Worm (Caenorhabditis elegans) whole organism, L4 larva: ENCODE data around the gene R11.3.

Source experiments
- D1046.2 ChIP-seq: fragments of 200-800 bp; sonication (Bioruptor generic); IDR thresholded peaks from 2 replicates; pipeline ENCODE4 v1.3.6; 2022; ENCODE audit warnings: missing genetic modification characterization, missing compliant biosample characterization
- F37D6.2 ChIP-seq: sonication (generic microtip); optimal IDR thresholded peaks from 2 replicates; lab custom pipeline; 2016; ENCODE audit warnings: mild to moderate bottlenecking, missing genetic modification characterization, missing compliant biosample characterization
- F49E8.2 ChIP-seq: sonication (generic microtip); optimal IDR thresholded peaks from 2 replicates; lab custom pipeline; 2016; ENCODE audit warnings: missing compliant biosample characterization, mild to moderate bottlenecking, missing genetic modification characterization, borderline replicate concordance
- T20F7.1 ChIP-seq: fragments of 200-800 bp; sonication (Bioruptor generic); optimal IDR thresholded peaks from 2 replicates; lab custom pipeline; 2018; ENCODE audit warnings: mild to moderate bottlenecking, missing genetic modification characterization, missing compliant biosample characterization
- Y5F2A.4 ChIP-seq: fragments of 200-800 bp; sonication (Bioruptor generic); optimal IDR thresholded peaks from 2 replicates; lab custom pipeline; 2018; ENCODE audit warnings: mild to moderate bottlenecking, missing genetic modification characterization, missing compliant biosample characterization
- Y75B8A.6 ChIP-seq: fragments of 200-800 bp; sonication (Bioruptor generic); IDR thresholded peaks from 2 replicates; pipeline ENCODE4 v1.3.6; 2022; ENCODE audit warnings: missing genetic modification reagents, missing genetic modification characterization, missing compliant biosample characterization
- ZK337.2 ChIP-seq: fragments of 200-800 bp; sonication (Bioruptor generic); IDR thresholded peaks from 2 replicates; pipeline ENCODE4 v1.3.6; 2022; ENCODE audit warnings: missing genetic modification reagents, missing genetic modification characterization, missing compliant biosample characterization
- ZK546.5 ChIP-seq, 2 experiments: sonication (generic microtip); optimal IDR thresholded peaks; 2 replicates each; lab custom pipeline; 2017; ENCODE audit warnings: missing biosample characterization in 2 of 2, missing genetic modification characterization in 2 of 2
- aly-2 ChIP-seq: sonication (generic microtip); optimal IDR thresholded peaks from 2 replicates; lab custom pipeline; 2018; ENCODE audit warnings: missing biosample characterization, missing genetic modification characterization
- arid-1 ChIP-seq: fragments of 200-800 bp; sonication (Bioruptor generic); conservative IDR thresholded peaks from 2 replicates; pipeline ENCODE4 v1.3.6; 2022; ENCODE audit warnings: missing genetic modification reagents, missing genetic modification characterization, missing compliant biosample characterization
- attf-4 ChIP-seq: sonication (generic microtip); optimal IDR thresholded peaks from 3 replicates; lab custom pipeline; 2017; ENCODE audit warnings: missing biosample characterization, missing genetic modification characterization
- ceh-20 ChIP-seq: fragments of 200-800 bp; sonication (Bioruptor generic); IDR thresholded peaks from 2 replicates; pipeline ENCODE4 v1.3.6; 2022; ENCODE audit warnings: missing genetic modification reagents, missing genetic modification characterization, missing compliant biosample characterization
- ceh-28 ChIP-seq: fragments of 150-350 bp; optimal IDR thresholded peaks from 2 replicates; lab custom pipeline; 2014; ENCODE audit warnings: missing biosample characterization, missing genetic modification reagents, missing genetic modification characterization
- ceh-32 ChIP-seq: sonication (generic microtip); optimal IDR thresholded peaks from 2 replicates; lab custom pipeline; 2016; ENCODE audit warnings: mild to moderate bottlenecking, missing genetic modification characterization, missing compliant biosample characterization; ENCODE audit not compliant: poor library complexity
- ceh-82 ChIP-seq: sonication (generic microtip); optimal IDR thresholded peaks from 2 replicates; lab custom pipeline; 2017; ENCODE audit warnings: missing biosample characterization, missing genetic modification characterization
- ces-1 ChIP-seq: fragments of 150-350 bp; sonication (generic microtip); optimal IDR thresholded peaks from 4 replicates; lab custom pipeline; 2014; ENCODE audit warnings: missing biosample characterization, missing genetic modification reagents, missing genetic modification characterization
- cey-2 ChIP-seq: sonication (generic microtip); optimal IDR thresholded peaks from 3 replicates; lab custom pipeline; 2017; ENCODE audit warnings: missing genetic modification characterization, mild to moderate bottlenecking, missing compliant biosample characterization, antibody characterized with exemption, borderline replicate concordance; ENCODE audit not compliant: insufficient read depth
- ctbp-1 ChIP-seq: fragments of 200-800 bp; sonication (Bioruptor generic); IDR thresholded peaks from 2 replicates; pipeline ENCODE4 v1.3.6; 2022; ENCODE audit warnings: missing genetic modification reagents, missing genetic modification characterization, missing compliant biosample characterization
- daf-12 ChIP-seq: fragments of 150-350 bp; optimal IDR thresholded peaks from 2 replicates; lab custom pipeline; 2014; ENCODE audit warnings: missing biosample characterization, missing genetic modification reagents, missing genetic modification characterization
- daf-16 ChIP-seq, 3 experiments: sonication (generic microtip); optimal IDR thresholded peaks; 2 replicates each; lab custom pipeline; 2016 to 2017; ENCODE audit warnings: missing genetic modification characterization in 3 of 3, missing genetic modification reagents in 3 of 3, mild to moderate bottlenecking in 2 of 3, missing compliant biosample characterization in 2 of 3, missing biosample characterization in 1 of 3, moderate library complexity in 1 of 3
- daf-8 ChIP-seq: fragments of 200-800 bp; sonication (Bioruptor generic); IDR thresholded peaks from 2 replicates; pipeline ENCODE4 v1.3.6; 2022; ENCODE audit warnings: missing genetic modification characterization, missing compliant biosample characterization
- dmd-8 ChIP-seq: fragments of 200-800 bp; sonication (Bioruptor generic); IDR thresholded peaks from 2 replicates; pipeline ENCODE4 v1.3.6; 2022; ENCODE audit warnings: missing genetic modification characterization, missing compliant biosample characterization
- dmd-9 ChIP-seq: fragments of 200-800 bp; sonication (Bioruptor generic); IDR thresholded peaks from 2 replicates; pipeline ENCODE4 v1.3.6; 2022; ENCODE audit warnings: missing genetic modification reagents, missing genetic modification characterization, missing compliant biosample characterization
- egl-27 ChIP-seq: sonication (generic microtip); optimal IDR thresholded peaks from 3 replicates; lab custom pipeline; 2017; ENCODE audit warnings: missing biosample characterization, missing genetic modification reagents, missing genetic modification characterization
- hmg-1.1 ChIP-seq: fragments of 200-800 bp; sonication (Bioruptor generic); IDR thresholded peaks from 2 replicates; pipeline ENCODE4 v1.3.6; 2022; ENCODE audit warnings: missing genetic modification reagents, missing genetic modification characterization, missing compliant biosample characterization
- jun-1 ChIP-seq: fragments of 150-350 bp; optimal IDR thresholded peaks from 2 replicates; lab custom pipeline; 2014; ENCODE audit warnings: missing biosample characterization, missing genetic modification reagents, missing genetic modification characterization
- lin-39 ChIP-seq: fragments of 150-350 bp; optimal IDR thresholded peaks from 2 replicates; lab custom pipeline; 2014; ENCODE audit warnings: missing biosample characterization, missing genetic modification reagents, missing genetic modification characterization
- lsy-2 ChIP-seq, 2 experiments: fragments of 150-350 bp in 1 of 2; sonication (generic microtip) in 1 of 2; optimal IDR thresholded peaks; 2 replicates each; lab custom pipeline; 2014 to 2017; ENCODE audit warnings: missing biosample characterization in 2 of 2, missing genetic modification characterization in 2 of 2
- mdl-1 ChIP-seq, 2 experiments: fragments of 150-350 bp in 1 of 2; sonication (generic microtip) in 1 of 2; optimal IDR thresholded peaks; 2 replicates each; lab custom pipeline; 2014 to 2017; ENCODE audit warnings: missing biosample characterization in 2 of 2, missing genetic modification characterization in 2 of 2
- mep-1 ChIP-seq: fragments of 150-350 bp; sonication (generic microtip); optimal IDR thresholded peaks from 3 replicates; lab custom pipeline; 2014; ENCODE audit warnings: missing biosample characterization, missing genetic modification characterization
- mes-2 ChIP-seq: sonication (generic microtip); optimal IDR thresholded peaks from 2 replicates; lab custom pipeline; 2016; ENCODE audit warnings: missing genotype, mild to moderate bottlenecking, missing genetic modification characterization, missing compliant biosample characterization; ENCODE audit not compliant: poor library complexity, severe bottlenecking
- mxl-2 ChIP-seq: fragments of 200-800 bp; sonication (Bioruptor generic); conservative IDR thresholded peaks from 2 replicates; pipeline ENCODE4 v1.3.6; 2022; ENCODE audit warnings: missing genetic modification reagents, missing genetic modification characterization, missing compliant biosample characterization
- nhr-25 ChIP-seq: sonication (generic microtip); optimal IDR thresholded peaks from 2 replicates; lab custom pipeline; 2017; ENCODE audit warnings: missing genetic modification characterization, mild to moderate bottlenecking, missing compliant biosample characterization, antibody characterized with exemption, moderate library complexity, borderline replicate concordance; ENCODE audit not compliant: insufficient read depth
- nhr-48 ChIP-seq: sonication (generic microtip); optimal IDR thresholded peaks from 2 replicates; lab custom pipeline; 2016; ENCODE audit warnings: mild to moderate bottlenecking, missing genetic modification characterization, missing compliant biosample characterization
- nhr-77 ChIP-seq: fragments of 150-350 bp; optimal IDR thresholded peaks from 2 replicates; lab custom pipeline; 2014; ENCODE audit warnings: missing biosample characterization, missing genetic modification characterization
- php-3 ChIP-seq: fragments of 200-800 bp; sonication (Bioruptor generic); IDR thresholded peaks from 2 replicates; pipeline ENCODE4 v1.3.6; 2022; ENCODE audit warnings: missing genetic modification reagents, missing genetic modification characterization, missing compliant biosample characterization
- pqm-1 ChIP-seq: sonication (generic microtip); optimal IDR thresholded peaks from 2 replicates; lab custom pipeline; 2017; ENCODE audit warnings: missing biosample characterization, missing genetic modification characterization
- rbr-2 ChIP-seq: sonication (generic microtip); optimal IDR thresholded peaks from 2 replicates; lab custom pipeline; 2016; ENCODE audit warnings: missing genotype, missing genetic modification characterization, missing compliant biosample characterization
- sdz-12 ChIP-seq: fragments of 200-800 bp; sonication (Bioruptor generic); optimal IDR thresholded peaks from 2 replicates; lab custom pipeline; 2018; ENCODE audit warnings: mild to moderate bottlenecking, missing genetic modification characterization, missing compliant biosample characterization
- set-16 ChIP-seq: fragments of 200-800 bp; sonication (Bioruptor generic); IDR thresholded peaks from 2 replicates; pipeline ENCODE4 v1.3.6; 2022; ENCODE audit warnings: missing genetic modification reagents, missing genetic modification characterization, missing compliant biosample characterization
- snpc-4 ChIP-seq: fragments of 150-350 bp; optimal IDR thresholded peaks from 2 replicates; lab custom pipeline; 2014; ENCODE audit warnings: missing biosample characterization, missing genetic modification characterization
- spr-1 ChIP-seq: sonication (generic microtip); optimal IDR thresholded peaks from 2 replicates; lab custom pipeline; 2016; ENCODE audit warnings: mild to moderate bottlenecking, missing genetic modification characterization, missing compliant biosample characterization
- spr-3 ChIP-seq: fragments of 200-800 bp; sonication (Bioruptor generic); optimal IDR thresholded peaks from 2 replicates; lab custom pipeline; 2018; ENCODE audit warnings: mild to moderate bottlenecking, missing genetic modification characterization, missing compliant biosample characterization
- tag-97 ChIP-seq: fragments of 200-800 bp; sonication (Bioruptor generic); IDR thresholded peaks from 2 replicates; pipeline ENCODE4 v1.3.6; 2022; ENCODE audit warnings: missing genetic modification characterization, missing compliant biosample characterization
- unc-130 ChIP-seq: sonication (generic microtip); optimal IDR thresholded peaks from 2 replicates; lab custom pipeline; 2016; ENCODE audit warnings: missing genetic modification reagents, missing genetic modification characterization, missing compliant biosample characterization
- vab-7 ChIP-seq: fragments of 200-800 bp; sonication (Bioruptor generic); IDR thresholded peaks from 2 replicates; pipeline ENCODE4 v1.3.6; 2022; ENCODE audit warnings: missing genetic modification reagents, missing genetic modification characterization, missing compliant biosample characterization
- zfp-2 ChIP-seq: sonication (generic microtip); optimal IDR thresholded peaks from 2 replicates; lab custom pipeline; 2016; ENCODE audit warnings: mild to moderate bottlenecking, missing genetic modification characterization, missing compliant biosample characterization
- zfp-3 ChIP-seq: fragments of 200-800 bp; sonication (Bioruptor generic); conservative IDR thresholded peaks from 2 replicates; pipeline ENCODE4 v1.3.6; 2022; ENCODE audit warnings: missing genetic modification reagents, missing genetic modification characterization, missing compliant biosample characterization
- zip-2 ChIP-seq: fragments of 150-350 bp; optimal IDR thresholded peaks from 2 replicates; lab custom pipeline; 2014; ENCODE audit warnings: missing biosample characterization, missing genetic modification characterization
- ztf-11 ChIP-seq: fragments of 150-350 bp; optimal IDR thresholded peaks from 2 replicates; lab custom pipeline; 2014; ENCODE audit warnings: missing biosample characterization, missing genetic modification characterization

Gene R11.3

ce11 chrX:16209660-16210059 is 10.6 kb upstream of the R11.3 start (continued):
- 0 out of 2 replicates have a peak, but pooled peaks have one; percentile 66 for TF ChIP-seq daf-8 (GFP tag; lab: Robert Waterston, UW)
- peak; percentile 85; the same call in 1 of the 2 replicates for TF ChIP-seq Y75B8A.6 (GFP tag; lab: Robert Waterston, UW)
- no peak for TF ChIP-seq ztf-11 (tag; lab: Kevin White, UChicago)
- peak; percentile 17 for TF ChIP-seq attf-4 (tag; lab: Kevin White, UChicago)
- TF ChIP-seq zip-2 (tag; lab: Kevin White, UChicago): peak; percentile 89
- peak; percentile 52 for TF ChIP-seq zfp-2
- TF ChIP-seq jun-1 (tag; lab: Kevin White, UChicago): peak; percentile 67
- TF ChIP-seq snpc-4 (tag; lab: Kevin White, UChicago): peak; percentile 31
- peak in 1 of 2 experiments; percentile 28 for TF ChIP-seq mdl-1 (tag; optimal IDR thresholded peaks at IDR 0.05; lab: Kevin White, UChicago)
- TF ChIP-seq mes-2 (tag; lab: Kevin White, UChicago): peak; percentile 94
- peak; percentile 85 for TF ChIP-seq zfp-3
- TF ChIP-seq F37D6.2: peak; percentile 93
- peak; percentile 82 for TF ChIP-seq nhr-77
- TF ChIP-seq spr-3 (GFP tag; lab: Kevin White, UChicago): peak; percentile 78
- TF ChIP-seq hmg-1.1 (GFP tag; lab: Robert Waterston, UW): peak; percentile 99
- peak; percentile 85 for TF ChIP-seq arid-1 (GFP tag; lab: Robert Waterston, UW)
- TF ChIP-seq ZK337.2: peak; percentile 90
- peak; percentile 48 for TF ChIP-seq unc-130
- peak; percentile 80 for TF ChIP-seq T20F7.1 (GFP tag; lab: Kevin White, UChicago)
- TF ChIP-seq nhr-48 (tag; lab: Kevin White, UChicago): peak; percentile 76
- no peak for TF ChIP-seq ceh-82 (tag; lab: Kevin White, UChicago)
- peak; percentile 87 for TF ChIP-seq Y5F2A.4 (GFP tag; lab: Kevin White, UChicago)
- peak; percentile 64 for TF ChIP-seq set-16
- TF ChIP-seq ctbp-1 (GFP tag; lab: Robert Waterston, UW): peak; percentile 96
- TF ChIP-seq tag-97: no peak
- peak; percentile 86 for TF ChIP-seq dmd-9 (GFP tag; lab: Robert Waterston, UW)
- TF ChIP-seq php-3 (GFP tag; lab: Robert Waterston, UW): peak; percentile 79
- TF ChIP-seq rbr-2 (tag; lab: Kevin White, UChicago): peak; percentile 92
- peak; percentile 93 for TF ChIP-seq ceh-20
- TF ChIP-seq aly-2: no peak
- no peak for TF ChIP-seq egl-27
- peak; percentile 89 for TF ChIP-seq D1046.2 (GFP tag; lab: Robert Waterston, UW)
- TF ChIP-seq ceh-32 (tag; lab: Kevin White, UChicago): peak; percentile 66
- TF ChIP-seq cey-2 (tag; lab: Kevin White, UChicago): peak; percentile 47
- peak; percentile 45 for TF ChIP-seq sdz-12
- TF ChIP-seq spr-1 (tag; lab: Kevin White, UChicago): peak; percentile 89
- peak; percentile 97 for TF ChIP-seq vab-7 (GFP tag; lab: Robert Waterston, UW)
- TF ChIP-seq ZK546.5 (tag; optimal IDR thresholded peaks at IDR 0.05; lab: Kevin White, UChicago): no peak
- TF ChIP-seq lsy-2 (tag; optimal IDR thresholded peaks at IDR 0.05; lab: Kevin White, UChicago): peak; percentile 71 to 80
- peak; percentile 91 to 92 for TF ChIP-seq daf-16 (GFP tag; optimal IDR thresholded peaks at IDR 0.05; lab: Kevin White, UChicago)
- TF ChIP-seq daf-16 (tag; optimal IDR thresholded peaks at IDR 0.05; lab: Kevin White, UChicago): peak; percentile 77
- peak; percentile 39 for TF ChIP-seq F49E8.2
- peak; percentile 63 for TF ChIP-seq ces-1 (GFP tag; lab: Kevin White, UChicago)
- TF ChIP-seq ceh-28 (tag; lab: Kevin White, UChicago): no peak
- TF ChIP-seq daf-12: no peak
- TF ChIP-seq dmd-8: peak; percentile 97
- no peak for TF ChIP-seq pqm-1 (tag; lab: Kevin White, UChicago)
- TF ChIP-seq mep-1 (tag; lab: Kevin White, UChicago): peak; percentile 93
- TF ChIP-seq nhr-25: peak; percentile 8
- TF ChIP-seq mxl-2 (GFP tag; lab: Robert Waterston, UW): peak; percentile 75
- TF ChIP-seq lin-39: no peak
